Worm (Caenorhabditis elegans) whole organism, young adult: ENCODE data around the gene nth-1.

Experiments used
- B0035.1 ChIP-seq: sonication (generic microtip); optimal IDR thresholded peaks from 2 replicates; lab custom pipeline; 2016; ENCODE audit warnings: missing genetic modification characterization, mild to moderate bottlenecking, missing compliant biosample characterization, missing genotype, missing genetic modification reagents
- C06A6.2 ChIP-seq: fragments of 200-800 bp; sonication (Bioruptor generic); conservative IDR thresholded peaks from 2 replicates; pipeline ENCODE4 v1.3.6; 2022; ENCODE audit warnings: missing genetic modification characterization, missing compliant biosample characterization
- C17E4.6 ChIP-seq: fragments of 200-800 bp; sonication (Bioruptor generic); IDR thresholded peaks from 2 replicates; pipeline ENCODE4 v1.3.6; 2022; ENCODE audit warnings: missing genetic modification reagents, missing genetic modification characterization, missing compliant biosample characterization
- D2030.7 ChIP-seq: fragments of 200-800 bp; sonication (Bioruptor generic); IDR thresholded peaks from 2 replicates; pipeline ENCODE4 v1.3.6; 2022; ENCODE audit warnings: missing genetic modification reagents, missing genetic modification characterization, missing compliant biosample characterization
- F10E7.11 ChIP-seq: sonication (generic microtip); optimal IDR thresholded peaks from 2 replicates; lab custom pipeline; 2017; ENCODE audit warnings: mild to moderate bottlenecking, missing genetic modification characterization, moderate library complexity, missing compliant biosample characterization
- F23B12.7 ChIP-seq: sonication (generic microtip); optimal IDR thresholded peaks from 2 replicates; lab custom pipeline; 2017; ENCODE audit warnings: missing genetic modification characterization, mild to moderate bottlenecking, missing compliant biosample characterization, antibody characterized with exemption, moderate library complexity; ENCODE audit not compliant: insufficient read depth
- F33H1.4 ChIP-seq: fragments of 200-800 bp; sonication (Bioruptor generic); IDR thresholded peaks from 2 replicates; pipeline ENCODE4 v1.3.6; 2022; ENCODE audit warnings: missing genetic modification reagents, missing genetic modification characterization, missing compliant biosample characterization
- F37B4.10 ChIP-seq: fragments of 200-800 bp; sonication (Bioruptor generic); IDR thresholded peaks from 2 replicates; pipeline ENCODE4 v1.3.6; 2022; ENCODE audit warnings: missing genetic modification characterization, missing compliant biosample characterization
- F52B5.7 ChIP-seq: sonication (generic microtip); optimal IDR thresholded peaks from 2 replicates; lab custom pipeline; 2016; ENCODE audit warnings: mild to moderate bottlenecking, missing genetic modification characterization, missing compliant biosample characterization
- F55B11.4 ChIP-seq: sonication (generic microtip); optimal IDR thresholded peaks from 2 replicates; lab custom pipeline; 2016; ENCODE audit warnings: missing compliant biosample characterization, missing genetic modification characterization, borderline replicate concordance; ENCODE audit not compliant: insufficient read depth
- F57A8.1 ChIP-seq: fragments of 200-800 bp; sonication (Bioruptor generic); optimal IDR thresholded peaks from 2 replicates; lab custom pipeline; 2018; ENCODE audit warnings: mild to moderate bottlenecking, missing genetic modification characterization, moderate library complexity, missing compliant biosample characterization
- Y79H2A.3 ChIP-seq: fragments of 200-800 bp; sonication (Bioruptor generic); conservative IDR thresholded peaks from 2 replicates; pipeline ENCODE4 v1.3.6; 2022; ENCODE audit warnings: missing genetic modification reagents, missing genetic modification characterization, missing compliant biosample characterization
- Y95B8A.8 ChIP-seq: fragments of 200-800 bp; sonication (Bioruptor generic); IDR thresholded peaks from 2 replicates; pipeline ENCODE4 v1.3.6; 2022; ENCODE audit warnings: missing genetic modification reagents, missing genetic modification characterization, missing compliant biosample characterization
- akir-1 ChIP-seq: fragments of 200-800 bp; sonication (Bioruptor generic); optimal IDR thresholded peaks from 2 replicates; lab custom pipeline; 2018; ENCODE audit warnings: mild to moderate bottlenecking, missing genetic modification characterization, moderate library complexity, missing compliant biosample characterization
- ama-1 ChIP-seq, 3 experiments: fragments of 150-350 bp in 1 of 3; sonication (generic microtip) in 2 of 3; optimal IDR thresholded peaks; 2 replicates each; lab custom pipeline; 2014 to 2018; ENCODE audit warnings: missing biosample characterization in 2 of 3, missing genetic modification characterization in 2 of 3, missing genetic modification reagents in 2 of 3
- aptf-2 ChIP-seq: fragments of 200-800 bp; sonication (Bioruptor generic); conservative IDR thresholded peaks from 2 replicates; pipeline ENCODE4 v1.3.6; 2022; ENCODE audit warnings: missing genetic modification reagents, missing genetic modification characterization, missing compliant biosample characterization
- aptf-3 ChIP-seq: fragments of 200-800 bp; sonication (Bioruptor generic); IDR thresholded peaks from 2 replicates; pipeline ENCODE4 v1.3.6; 2022; ENCODE audit warnings: missing genetic modification characterization, missing compliant biosample characterization
- atf-7 ChIP-seq: sonication (generic microtip); optimal IDR thresholded peaks from 2 replicates; lab custom pipeline; 2017; ENCODE audit warnings: mild to moderate bottlenecking, missing genetic modification characterization, missing compliant biosample characterization
- attf-5 ChIP-seq: fragments of 200-800 bp; sonication (Bioruptor generic); optimal IDR thresholded peaks from 2 replicates; lab custom pipeline; 2018; ENCODE audit warnings: mild to moderate bottlenecking, missing genetic modification characterization, missing compliant biosample characterization
- attf-6 ChIP-seq: fragments of 200-800 bp; sonication (Bioruptor generic); IDR thresholded peaks from 2 replicates; pipeline ENCODE4 v1.3.6; 2022; ENCODE audit warnings: missing genetic modification reagents, missing genetic modification characterization, missing compliant biosample characterization
- ccch-3 ChIP-seq: fragments of 200-800 bp; sonication (Bioruptor generic); optimal IDR thresholded peaks from 2 replicates; lab custom pipeline; 2018; ENCODE audit warnings: mild to moderate bottlenecking, missing genetic modification characterization, missing compliant biosample characterization
- ceh-100 ChIP-seq: fragments of 200-800 bp; sonication (Bioruptor generic); IDR thresholded peaks from 2 replicates; pipeline ENCODE4 v1.3.6; 2022; ENCODE audit warnings: missing genetic modification reagents, missing genetic modification characterization, missing compliant biosample characterization
- ceh-27 ChIP-seq: fragments of 200-800 bp; sonication (Bioruptor generic); optimal IDR thresholded peaks from 2 replicates; lab custom pipeline; 2018; ENCODE audit warnings: mild to moderate bottlenecking, missing genetic modification characterization, moderate library complexity, missing compliant biosample characterization
- ceh-58 ChIP-seq: fragments of 200-800 bp; sonication (Bioruptor generic); IDR thresholded peaks from 2 replicates; pipeline ENCODE4 v1.3.6; 2022; ENCODE audit warnings: missing genetic modification characterization, missing compliant biosample characterization
- egl-44 ChIP-seq: fragments of 200-800 bp; sonication (Bioruptor generic); IDR thresholded peaks from 2 replicates; pipeline ENCODE4 v1.3.6; 2022; ENCODE audit warnings: missing genetic modification reagents, missing genetic modification characterization, missing compliant biosample characterization
- egrh-3 ChIP-seq: fragments of 200-800 bp; sonication (Bioruptor generic); IDR thresholded peaks from 2 replicates; pipeline ENCODE4 v1.3.6; 2022; ENCODE audit warnings: missing genetic modification reagents, missing genetic modification characterization, missing compliant biosample characterization
- ets-4 ChIP-seq: fragments of 200-800 bp; sonication (Bioruptor generic); optimal IDR thresholded peaks from 2 replicates; lab custom pipeline; 2018; ENCODE audit warnings: mild to moderate bottlenecking, missing genetic modification characterization, missing compliant biosample characterization
- fkh-3 ChIP-seq: sonication (generic microtip); optimal IDR thresholded peaks from 2 replicates; lab custom pipeline; 2016; ENCODE audit warnings: mild to moderate bottlenecking, missing genetic modification characterization, missing compliant biosample characterization
- hmg-1.2 ChIP-seq: fragments of 200-800 bp; sonication (Bioruptor generic); IDR thresholded peaks from 2 replicates; pipeline ENCODE4 v1.3.6; 2022; ENCODE audit warnings: missing genetic modification reagents, missing genetic modification characterization, missing compliant biosample characterization
- hsf-1 ChIP-seq: fragments of 200-800 bp; sonication (Bioruptor generic); IDR thresholded peaks from 2 replicates; pipeline ENCODE4 v1.3.6; 2022; ENCODE audit warnings: missing genetic modification reagents, missing genetic modification characterization, missing compliant biosample characterization
- lin-35 ChIP-seq, 3 experiments: fragments of 150-350 bp in 2 of 3; sonication (generic microtip) in 1 of 3; optimal IDR thresholded peaks; 2 replicates each; lab custom pipeline; 2014 to 2018; ENCODE audit warnings: missing biosample characterization in 3 of 3, missing genetic modification characterization in 3 of 3, missing genetic modification reagents in 3 of 3
- lin-54 ChIP-seq: fragments of 200-800 bp; sonication (Bioruptor generic); optimal IDR thresholded peaks from 2 replicates; lab custom pipeline; 2018; ENCODE audit warnings: mild to moderate bottlenecking, missing genetic modification characterization, missing compliant biosample characterization
- lir-1 ChIP-seq: fragments of 200-800 bp; sonication (Bioruptor generic); conservative IDR thresholded peaks from 2 replicates; pipeline ENCODE4 v1.3.6; 2022; ENCODE audit warnings: missing genetic modification reagents, missing genetic modification characterization, missing compliant biosample characterization
- lsl-1 ChIP-seq: fragments of 200-800 bp; sonication (Bioruptor generic); optimal IDR thresholded peaks from 2 replicates; lab custom pipeline; 2018; ENCODE audit warnings: mild to moderate bottlenecking, missing genetic modification characterization, moderate library complexity, missing compliant biosample characterization
- lsy-27 ChIP-seq: sonication (generic microtip); optimal IDR thresholded peaks from 2 replicates; lab custom pipeline; 2017; ENCODE audit warnings: missing genetic modification characterization, mild to moderate bottlenecking, missing compliant biosample characterization, antibody characterized with exemption, missing genotype, borderline replicate concordance; ENCODE audit not compliant: insufficient read depth
- madf-6 ChIP-seq: fragments of 200-800 bp; sonication (Bioruptor generic); IDR thresholded peaks from 2 replicates; pipeline ENCODE4 v1.3.6; 2022; ENCODE audit warnings: missing genetic modification reagents, missing genetic modification characterization, missing compliant biosample characterization
- nhr-80 ChIP-seq: sonication (generic microtip); optimal IDR thresholded peaks from 2 replicates; lab custom pipeline; 2016; ENCODE audit warnings: missing genetic modification characterization, missing compliant biosample characterization
- pbrm-1 ChIP-seq: fragments of 200-800 bp; sonication (Bioruptor generic); IDR thresholded peaks from 2 replicates; pipeline ENCODE4 v1.3.6; 2022; ENCODE audit warnings: missing genetic modification reagents, missing genetic modification characterization, missing compliant biosample characterization
- pha-4 ChIP-seq: fragments of 150-350 bp; sonication (generic microtip); optimal IDR thresholded peaks from 2 replicates; lab custom pipeline; 2014; ENCODE audit warnings: missing biosample characterization, missing genetic modification reagents, missing genetic modification characterization
- rcor-1 ChIP-seq: fragments of 200-800 bp; sonication (Bioruptor generic); IDR thresholded peaks from 2 replicates; pipeline ENCODE4 v1.3.6; 2022; ENCODE audit warnings: missing genetic modification reagents, missing genetic modification characterization, missing compliant biosample characterization
- rec-8 ChIP-seq, 2 experiments: sonication (generic microtip); optimal IDR thresholded peaks; 2 replicates each; lab custom pipeline; 2016; ENCODE audit warnings: mild to moderate bottlenecking in 2 of 2, missing genetic modification characterization in 2 of 2, missing genetic modification reagents in 2 of 2, missing genotype in 2 of 2, missing biosample characterization in 1 of 2, missing compliant biosample characterization in 1 of 2, moderate library complexity in 1 of 2
- snpc-1.3 ChIP-seq: sonication (generic microtip); optimal IDR thresholded peaks from 2 replicates; lab custom pipeline; 2017; ENCODE audit warnings: missing genetic modification characterization, mild to moderate bottlenecking, missing compliant biosample characterization, antibody characterized with exemption, moderate library complexity, missing genotype, missing genetic modification reagents; ENCODE audit not compliant: insufficient read depth
- tlf-1 ChIP-seq: fragments of 200-800 bp; sonication (Bioruptor generic); optimal IDR thresholded peaks from 2 replicates; lab custom pipeline; 2018; ENCODE audit warnings: mild to moderate bottlenecking, missing genetic modification characterization, missing compliant biosample characterization
- zfh-2 ChIP-seq: fragments of 200-800 bp; sonication (Bioruptor generic); conservative IDR thresholded peaks from 2 replicates; pipeline ENCODE4 v1.3.6; 2022; ENCODE audit warnings: missing genetic modification reagents, missing genetic modification characterization, missing compliant biosample characterization
- zim-3 ChIP-seq: sonication (generic microtip); optimal IDR thresholded peaks from 2 replicates; lab custom pipeline; 2017; ENCODE audit warnings: mild to moderate bottlenecking, missing genetic modification characterization, moderate library complexity, missing compliant biosample characterization
- ztf-22 ChIP-seq: fragments of 200-800 bp; sonication (Bioruptor generic); optimal IDR thresholded peaks from 2 replicates; lab custom pipeline; 2018; ENCODE audit warnings: mild to moderate bottlenecking, missing genetic modification characterization, moderate library complexity, missing compliant biosample characterization
- ztf-25 ChIP-seq: fragments of 200-800 bp; sonication (Bioruptor generic); IDR thresholded peaks from 2 replicates; pipeline ENCODE4 v1.3.6; 2022; ENCODE audit warnings: missing genetic modification reagents, missing genetic modification characterization, missing compliant biosample characterization
- ztf-28 ChIP-seq: fragments of 200-800 bp; sonication (Bioruptor generic); IDR thresholded peaks from 2 replicates; pipeline ENCODE4 v1.3.6; 2022; ENCODE audit warnings: missing genetic modification reagents, missing genetic modification characterization, missing compliant biosample characterization

nth-1 gene

DNA sequence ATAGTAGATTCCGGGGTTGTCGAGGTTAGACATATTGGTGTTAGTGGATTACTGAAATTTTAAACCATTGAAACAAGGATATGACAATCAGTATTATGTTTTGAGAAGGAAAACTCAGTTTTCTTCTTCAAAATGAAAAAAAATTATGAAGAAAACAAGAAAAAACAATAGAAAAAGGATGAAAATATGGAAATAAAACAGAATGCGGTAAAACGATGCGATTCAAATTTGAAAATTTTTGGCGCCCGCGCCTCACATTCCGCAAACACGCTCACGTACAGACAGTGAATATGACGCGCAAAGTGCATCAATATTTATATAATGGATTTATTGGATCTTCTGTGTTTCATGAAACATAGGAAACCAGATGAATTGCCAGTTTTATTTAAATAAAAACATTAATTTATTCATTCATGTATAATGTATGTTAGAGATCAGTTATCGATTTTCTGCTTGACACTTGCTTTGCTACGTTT is 2.8 kb downstream of the nth-1 start, which contains the start of gene mcm-5 (continued):
- TF ChIP-seq F57A8.1 (no peak), lin-54 (peak; percentile 85), rcor-1 (no peak), F37B4.10 (no peak), snpc-1.3 (tag; lab: Kevin White, UChicago) (peak; percentile 56), egl-44 (no peak), lir-1 (GFP tag; lab: Robert Waterston, UW) (no peak), F55B11.4 (tag; lab: Kevin White, UChicago) (no peak), egrh-3 (GFP tag; lab: Robert Waterston, UW) (no peak), D2030.7 (GFP tag; lab: Robert Waterston, UW) (peak; percentile 74; the same call in 1 of the 2 replicates), C17E4.6 (GFP tag; lab: Robert Waterston, UW) (no peak), ets-4 (GFP tag; lab: Kevin White, UChicago) (no peak), ceh-58 (GFP tag; lab: Robert Waterston, UW) (no peak), lsl-1 (peak; percentile 74), rec-8 (tag; optimal IDR thresholded peaks at IDR 0.05; lab: Kevin White, UChicago) (no peak), attf-5 (GFP tag; lab: Kevin White, UChicago) (no peak), aptf-3 (GFP tag; lab: Robert Waterston, UW) (no peak), lin-35 (GFP tag; optimal IDR thresholded peaks at IDR 0.05; lab: Kevin White, UChicago) (peak in 1 of 3 experiments; percentile 45), tlf-1 (GFP tag; lab: Kevin White, UChicago) (no peak), C06A6.2 (GFP tag; lab: Robert Waterston, UW) (no peak), madf-6 (peak; percentile 93), zim-3 (tag; lab: Kevin White, UChicago) (no peak), atf-7 (tag; lab: Kevin White, UChicago) (no peak), F52B5.7 (tag; lab: Kevin White, UChicago) (no peak), hmg-1.2 (GFP tag; lab: Robert Waterston, UW) (peak; percentile 39; the same call in 1 of the 2 replicates), pha-4 (tag; lab: Kevin White, UChicago) (no peak), Y95B8A.8 (GFP tag; lab: Robert Waterston, UW) (no peak), ceh-100 (no peak), ama-1 (optimal IDR thresholded peaks at IDR 0.05; lab: Kevin White, UChicago) (no peak), ama-1 (GFP tag; optimal IDR thresholded peaks at IDR 0.05; lab: Kevin White, UChicago) (no peak), akir-1 (GFP tag; lab: Kevin White, UChicago) (no peak), attf-6 (GFP tag; lab: Robert Waterston, UW) (no peak), F23B12.7 (no peak), ztf-28 (GFP tag; lab: Robert Waterston, UW) (no peak), pbrm-1 (GFP tag; lab: Robert Waterston, UW) (no peak), F33H1.4 (GFP tag; lab: Robert Waterston, UW) (peak; percentile 60), aptf-2 (GFP tag; lab: Robert Waterston, UW) (no peak), ztf-22 (no peak), ceh-27 (GFP tag; lab: Kevin White, UChicago) (no peak), zfh-2 (GFP tag; lab: Robert Waterston, UW) (no peak), Y79H2A.3 (GFP tag; lab: Robert Waterston, UW) (no peak), ztf-25 (GFP tag; lab: Robert Waterston, UW) (no peak), F10E7.11 (tag; lab: Kevin White, UChicago) (no peak), hsf-1 (GFP tag; lab: Robert Waterston, UW) (0 out of 2 replicates have a peak, but pooled peaks have one; percentile 21), nhr-80 (tag; lab: Kevin White, UChicago) (no peak), fkh-3 (no peak), ccch-3 (no peak), B0035.1 (no peak), lsy-27 (tag; lab: Kevin White, UChicago) (no peak)
